Worm (Caenorhabditis elegans): Measurements from ENCODE around the gene Y39H10B.2.

- no peak for TF ChIP-seq aly-1 (tag; optimal IDR thresholded peaks at IDR 0.05)
- no peak for TF ChIP-seq hmg-4 (GFP tag; optimal IDR thresholded peaks at IDR 0.05)
- no peak for TF ChIP-seq hnd-1 (tag; optimal IDR thresholded peaks at IDR 0.05)
- no peak for TF ChIP-seq ama-1 (optimal IDR thresholded peaks at IDR 0.05)
- TF ChIP-seq F13C5.2 (tag; optimal IDR thresholded peaks at IDR 0.05) = no peak
- no peak for TF ChIP-seq B0310.2 (tag; optimal IDR thresholded peaks at IDR 0.05)
- no peak for TF ChIP-seq ets-7 (tag; optimal IDR thresholded peaks at IDR 0.05)
- no peak for TF ChIP-seq tbx-37 (GFP tag; conservative IDR thresholded peaks at IDR 0.05)
- no peak for TF ChIP-seq tbx-11 (GFP tag; IDR thresholded peaks at IDR 0.05)
- no peak for TF ChIP-seq ceh-13 (GFP tag; optimal IDR thresholded peaks at IDR 0.05)
- no peak for TF ChIP-seq tra-4 (tag; optimal IDR thresholded peaks at IDR 0.05)
- TF ChIP-seq ceh-36 (tag; optimal IDR thresholded peaks at IDR 0.05) = no peak
Measured at ce11 chrV:3666887-3667286, 1.7 kb upstream of the Y39H10B.2 start, which contains the start of gene str-113.
